Fruit fly (Drosophila melanogaster): Measurements from ENCODE around the gene Kaz.
A peak's percentile ranks its signal among the peaks of the same experiment; 100 is the strongest.

Kaz gene

dm6 chr3R:24810844-24811625 is 18.7 kb downstream of the Kaz start (continued):
- peak; percentile 69 for TF ChIP-seq luna (GFP tag; optimal IDR thresholded peaks at IDR 0.05)
- peak; percentile 85 for TF ChIP-seq CG17568 (GFP tag; optimal IDR thresholded peaks at IDR 0.05)
- TF ChIP-seq CG32772 (GFP tag; IDR thresholded peaks at IDR 0.05), result peak; percentile 82
- peak; percentile 84 for TF ChIP-seq CG4820 (GFP tag; optimal IDR thresholded peaks at IDR 0.05)
- peak; percentile 88 for TF ChIP-seq CG3281 (GFP tag; optimal IDR thresholded peaks at IDR 0.05)
- TF ChIP-seq CG3163 (GFP tag; optimal IDR thresholded peaks at IDR 0.05), result peak; percentile 61
- 0 out of 3 replicates have a peak, but pooled peaks have one; percentile 18 for TF ChIP-seq z (GFP tag; IDR thresholded peaks at IDR 0.05)
- peak; percentile 74 for TF ChIP-seq CG14050 (GFP tag; IDR thresholded peaks at IDR 0.05)
- no peak for TF ChIP-seq Opbp (GFP tag; IDR thresholded peaks at IDR 0.05; ENCODE audit: partially characterized antibody)
- peak; percentile 54 for TF ChIP-seq disco-r (GFP tag; optimal IDR thresholded peaks at IDR 0.05)
- peak; percentile 78 for TF ChIP-seq ATbp (GFP tag; optimal IDR thresholded peaks at IDR 0.05)
- TF ChIP-seq pan (optimal IDR thresholded peaks at IDR 0.05), result no peak
- peak in 1 of 2 experiments; percentile 93 for TF ChIP-seq pan (GFP tag; optimal IDR thresholded peaks at IDR 0.05 in 1 of 2, IDR thresholded peaks at IDR 0.05 in 1 of 2)
- TF ChIP-seq CG14014 (GFP tag; IDR thresholded peaks at IDR 0.05), result peak; percentile 93
- no peak for TF ChIP-seq Tbp (GFP tag; optimal IDR thresholded peaks at IDR 0.05)
- peak; percentile 70 for TF ChIP-seq kah (GFP tag; optimal IDR thresholded peaks at IDR 0.05)
- peak; percentile 76 to 90 for TF ChIP-seq Hr51 (GFP tag; optimal IDR thresholded peaks at IDR 0.05)
- TF ChIP-seq pfk (GFP tag; optimal IDR thresholded peaks at IDR 0.05), result no peak
- peak; percentile 81 for TF ChIP-seq CG11723 (GFP tag; optimal IDR thresholded peaks at IDR 0.05)
- TF ChIP-seq CG7357 (GFP tag; IDR thresholded peaks at IDR 0.05), result peak; percentile 79
- peak; percentile 90 for TF ChIP-seq CG6813 (GFP tag; optimal IDR thresholded peaks at IDR 0.05)
- TF ChIP-seq hth (optimal IDR thresholded peaks at IDR 0.05), result no peak
- peak; percentile 82 for TF ChIP-seq ash1 (GFP tag; optimal IDR thresholded peaks at IDR 0.05)
- peak; percentile 54 for TF ChIP-seq CG10431 (GFP tag; optimal IDR thresholded peaks at IDR 0.05)
- TF ChIP-seq CG6254 (GFP tag; optimal IDR thresholded peaks at IDR 0.05), result no peak
- TF ChIP-seq nmo (GFP tag; optimal IDR thresholded peaks at IDR 0.05), result peak; percentile 88
- peak; percentile 55; the same call in 1 of the 2 replicates for TF ChIP-seq CG10321 (GFP tag; IDR thresholded peaks at IDR 0.05)
- peak; percentile 90 for TF ChIP-seq Gug (GFP tag; IDR thresholded peaks at IDR 0.05)
- peak; percentile 67 for TF ChIP-seq NK7.1 (GFP tag; optimal IDR thresholded peaks at IDR 0.05)
- TF ChIP-seq lmd (GFP tag; IDR thresholded peaks at IDR 0.05), result peak; percentile 92
- TF ChIP-seq CkIIα-i1 (GFP tag; IDR thresholded peaks at IDR 0.05), result 0 out of 2 replicates have a peak, but pooled peaks have one; percentile 24
- TF ChIP-seq ro (GFP tag; IDR thresholded peaks at IDR 0.05), result peak; percentile 50; the same call in 1 of the 2 replicates
- peak; percentile 75 for TF ChIP-seq Bteb2 (GFP tag; optimal IDR thresholded peaks at IDR 0.05)
- peak; percentile 28 for TF ChIP-seq CG31388 (GFP tag; optimal IDR thresholded peaks at IDR 0.05)
- peak; percentile 74 for TF ChIP-seq CG8089 (GFP tag; optimal IDR thresholded peaks at IDR 0.05)
- TF ChIP-seq Atf3 (GFP tag; optimal IDR thresholded peaks at IDR 0.05), result peak; percentile 76
- TF ChIP-seq CG15011 (GFP tag; optimal IDR thresholded peaks at IDR 0.05), result peak; percentile 78
- TF ChIP-seq TFAM (GFP tag; optimal IDR thresholded peaks at IDR 0.05), result peak; percentile 41
- peak in 1 of 2 experiments; percentile 63 for TF ChIP-seq Hr78 (GFP tag; optimal IDR thresholded peaks at IDR 0.05)
- peak; percentile 48 for TF ChIP-seq Sry-δ (GFP tag; optimal IDR thresholded peaks at IDR 0.05)
- TF ChIP-seq row (GFP tag; IDR thresholded peaks at IDR 0.05), result peak; percentile 93
- TF ChIP-seq Dek (tag; optimal IDR thresholded peaks at IDR 0.05), result peak; percentile 87
- peak; percentile 78 for TF ChIP-seq ab (GFP tag; optimal IDR thresholded peaks at IDR 0.05)
- TF ChIP-seq CG11560 (tag; IDR thresholded peaks at IDR 0.05), result peak; percentile 76; the same call in 2 of the 3 replicates
- TF ChIP-seq sd (tag; optimal IDR thresholded peaks at IDR 0.05), result peak; percentile 84
- peak; percentile 89 for TF ChIP-seq ind (GFP tag; optimal IDR thresholded peaks at IDR 0.05)
- TF ChIP-seq Elba2 (GFP tag; optimal IDR thresholded peaks at IDR 0.05), result no peak
- TF ChIP-seq CG14860 (GFP tag; IDR thresholded peaks at IDR 0.05; ENCODE audit: partially characterized antibody), result no peak
- TF ChIP-seq CG7271 (tag; optimal IDR thresholded peaks at IDR 0.05), result no peak

Data from whole organism, embryonic.